Fruit fly (Drosophila melanogaster) Kc167 (cell line): ENCODE results near the gene Oatp33Ea.

Source experiments
- Myc ChIP-seq: fragments of >200 bp; optimal IDR thresholded peaks from 2 replicates; lab custom pipeline; 2017; ENCODE audit warnings: missing external identifiers
- Sin3A ChIP-seq: fragments of >200 bp; optimal IDR thresholded peaks from 2 replicates; lab custom pipeline; 2018; ENCODE audit warnings: missing external identifiers
- insv ChIP-seq: fragments of >200 bp; optimal IDR thresholded peaks from 3 replicates; lab custom pipeline; 2018; ENCODE audit warnings: missing external identifiers
- psq ChIP-seq: fragments of >200 bp; optimal IDR thresholded peaks from 2 replicates; lab custom pipeline; 2017; ENCODE audit warnings: missing external identifiers
- ttk ChIP-seq: sonication (Bioruptor generic); optimal IDR thresholded peaks from 2 replicates; lab custom pipeline; 2017; ENCODE audit warnings: missing external identifiers

- TF ChIP-seq insv (lab: Kevin White, UChicago) (no peak), Sin3A (lab: Kevin White, UChicago) (no peak), Myc (lab: Kevin White, UChicago) (no peak), ttk (lab: Kevin White, UChicago) (no peak), psq (lab: Kevin White, UChicago) (no peak)
Observed at dm6 chr2L:12493771-12494317, 48.1 kb upstream of the Oatp33Ea start.
